Fruit fly (Drosophila melanogaster): ENCODE results near the gene ValRS-m.
A peak's percentile ranks its signal among the peaks of the same experiment; 100 is the strongest.

Gene ValRS-m

dm6 chr3L:8996173-8996767, 31.7 kb upstream of the ValRS-m start (continued):
- peak; percentile 10 for TF ChIP-seq maf-S (GFP tag; optimal IDR thresholded peaks at IDR 0.05)
- 0 out of 2 replicates have a peak, but pooled peaks have one; percentile 24 for TF ChIP-seq Nf-YA (GFP tag; IDR thresholded peaks at IDR 0.05)
- TF ChIP-seq fd3F (GFP tag; optimal IDR thresholded peaks at IDR 0.05), result peak; percentile 27
- TF ChIP-seq nmo (GFP tag; optimal IDR thresholded peaks at IDR 0.05), result peak; percentile 69
- TF ChIP-seq CG6254 (GFP tag; optimal IDR thresholded peaks at IDR 0.05), result peak; percentile 61
- TF ChIP-seq CG3407 (GFP tag; optimal IDR thresholded peaks at IDR 0.05), result peak; percentile 40
- peak; percentile 62; the same call in 1 of the 2 replicates for TF ChIP-seq ranshi (GFP tag; IDR thresholded peaks at IDR 0.05)
- TF ChIP-seq br (optimal IDR thresholded peaks at IDR 0.05), result no peak
- TF ChIP-seq Xrp1 (GFP tag; IDR thresholded peaks at IDR 0.05), result peak; percentile 77
- peak; percentile 21 for TF ChIP-seq MTF-1 (GFP tag; optimal IDR thresholded peaks at IDR 0.05; ENCODE audit: borderline replicate concordance)
- TF ChIP-seq CG1647 (GFP tag; optimal IDR thresholded peaks at IDR 0.05), result peak; percentile 48
- TF ChIP-seq CG3995 (GFP tag; optimal IDR thresholded peaks at IDR 0.05), result peak; percentile 30
- peak; percentile 22 to 70 for TF ChIP-seq Pdp1 (GFP tag; optimal IDR thresholded peaks at IDR 0.05)
- TF ChIP-seq dmrt99B (tag; optimal IDR thresholded peaks at IDR 0.05), result no peak
- peak; percentile 92 for TF ChIP-seq grau (tag; optimal IDR thresholded peaks at IDR 0.05)
- peak; percentile 34 for TF ChIP-seq CG2875 (GFP tag; optimal IDR thresholded peaks at IDR 0.05)
- no peak for TF ChIP-seq ato (GFP tag; IDR thresholded peaks at IDR 0.05; ENCODE audit: partially characterized antibody)
- TF ChIP-seq Fer1 (GFP tag; optimal IDR thresholded peaks at IDR 0.05), result peak; percentile 18
- peak; percentile 44 for TF ChIP-seq trem (tag; optimal IDR thresholded peaks at IDR 0.05)
- TF ChIP-seq gem (tag; optimal IDR thresholded peaks at IDR 0.05), result no peak
- peak; percentile 25 for TF ChIP-seq emc (GFP tag; optimal IDR thresholded peaks at IDR 0.05)
- peak; percentile 93 for TF ChIP-seq Med (GFP tag)
- TF ChIP-seq NC2β (GFP tag; optimal IDR thresholded peaks at IDR 0.05), result peak; percentile 11
- TF ChIP-seq stc (GFP tag; IDR thresholded peaks at IDR 0.05), result peak; percentile 62; the same call in 1 of the 2 replicates
- TF ChIP-seq Tbp (GFP tag; optimal IDR thresholded peaks at IDR 0.05), result no peak
- TF ChIP-seq Bdp1 (GFP tag; optimal IDR thresholded peaks at IDR 0.05), result no peak
- peak; percentile 67 for TF ChIP-seq Ada2b (GFP tag; IDR thresholded peaks at IDR 0.05)
- TF ChIP-seq CG4424 (GFP tag; optimal IDR thresholded peaks at IDR 0.05), result peak; percentile 64
- peak in 1 of 3 experiments; percentile 37 for TF ChIP-seq lola (GFP tag; optimal IDR thresholded peaks at IDR 0.05)
- peak; percentile 50 for TF ChIP-seq jing (GFP tag; optimal IDR thresholded peaks at IDR 0.05)
- peak; percentile 11 for TF ChIP-seq CG12744 (GFP tag; optimal IDR thresholded peaks at IDR 0.05)
- TF ChIP-seq Sox100B (GFP tag; optimal IDR thresholded peaks at IDR 0.05), result no peak
- TF ChIP-seq CG11398 (GFP tag; optimal IDR thresholded peaks at IDR 0.05), result no peak
- TF ChIP-seq CG1024 (GFP tag; IDR thresholded peaks at IDR 0.05), result peak; percentile 53
- TF ChIP-seq bsh (GFP tag; optimal IDR thresholded peaks at IDR 0.05), result peak in 1 of 2 experiments; percentile 79
- peak; percentile 55; the same call in 2 of the 4 replicates for TF ChIP-seq Gug (GFP tag; IDR thresholded peaks at IDR 0.05)
- peak; percentile 6 for TF ChIP-seq twi (tag; optimal IDR thresholded peaks at IDR 0.05)
- peak; percentile 79 for TF ChIP-seq az2 (GFP tag; optimal IDR thresholded peaks at IDR 0.05)
- peak; percentile 48 for TF ChIP-seq Hr3 (GFP tag; optimal IDR thresholded peaks at IDR 0.05)
- no peak for TF ChIP-seq gcm2 (GFP tag; optimal IDR thresholded peaks at IDR 0.05)
- peak; percentile 80 for TF ChIP-seq ara (GFP tag; IDR thresholded peaks at IDR 0.05)
- TF ChIP-seq bigmax (GFP tag; optimal IDR thresholded peaks at IDR 0.05), result no peak
- TF ChIP-seq Gsc (GFP tag; IDR thresholded peaks at IDR 0.05), result no peak
- TF ChIP-seq Myb (GFP tag; optimal IDR thresholded peaks at IDR 0.05), result peak; percentile 0
- no peak for TF ChIP-seq Hmx (GFP tag; optimal IDR thresholded peaks at IDR 0.05)
- TF ChIP-seq Lim3 (GFP tag; IDR thresholded peaks at IDR 0.05), result 0 out of 2 replicates have a peak, but pooled peaks have one; percentile 13
- TF ChIP-seq D (optimal IDR thresholded peaks at IDR 0.05), result no peak
- TF ChIP-seq D (GFP tag; optimal IDR thresholded peaks at IDR 0.05), result peak; percentile 60
- TF ChIP-seq CG4820 (GFP tag; optimal IDR thresholded peaks at IDR 0.05), result peak; percentile 30
- TF ChIP-seq CG31441 (GFP tag; IDR thresholded peaks at IDR 0.05), result no peak; the same call in 1 of the 2 replicates

All from whole organism, embryonic.